Worm (Caenorhabditis elegans): ENCODE measurements around the gene F22B3.10.
"Not testable (repeated sequence)": the region's sequence is repeated elsewhere in the genome, so short reads cannot be mapped to it uniquely, and the experiment has no call there.

The F22B3.10 gene

ce11 chrIV:11414920-11415319 is at the start of gene F22B3.10:
F22B3.10 (minus strand) TSS chrIV:11415020.
- TF ChIP-seq W03F9.2 (tag; optimal IDR thresholded peaks at IDR 0.05) (no peak), him-1 (tag; optimal IDR thresholded peaks at IDR 0.05) (no peak), dao-5 (tag; optimal IDR thresholded peaks at IDR 0.05) (no peak)

ce11 chrIV:11461335-11461734 is 46.5 kb upstream of the F22B3.10 start:
- TF ChIP-seq him-1 (tag; optimal IDR thresholded peaks at IDR 0.05) (no peak), W03F9.2 (tag; optimal IDR thresholded peaks at IDR 0.05) (no peak), dao-5 (tag; optimal IDR thresholded peaks at IDR 0.05) (no peak)

- no peak for TF ChIP-seq W03F9.2 (tag; optimal IDR thresholded peaks at IDR 0.05)
- TF ChIP-seq dao-5 (tag; optimal IDR thresholded peaks at IDR 0.05): no peak
- TF ChIP-seq him-1 (tag; optimal IDR thresholded peaks at IDR 0.05): no peak
These were observed 44.9 kb upstream of the F22B3.10 start, which contains the start of gene npr-3 for ce11 chrIV:11459684-11460083. npr-3 (plus strand) TSS chrIV:11459984.

- TF ChIP-seq W03F9.2 (tag; optimal IDR thresholded peaks at IDR 0.05) (no peak), dao-5 (tag; optimal IDR thresholded peaks at IDR 0.05) (no peak), him-1 (tag; optimal IDR thresholded peaks at IDR 0.05) (no peak)
These were observed 44.0 kb upstream of the F22B3.10 start for ce11 chrIV:11458700-11459263.

- TF ChIP-seq him-1 (tag; optimal IDR thresholded peaks at IDR 0.05) (no peak), dao-5 (tag; optimal IDR thresholded peaks at IDR 0.05) (no peak), W03F9.2 (tag; optimal IDR thresholded peaks at IDR 0.05) (no peak)
These were observed 41.0 kb upstream of the F22B3.10 start for ce11 chrIV:11455824-11456223.

ce11 chrIV:11452928-11453327 is 38.1 kb upstream of the F22B3.10 start:
- no peak for TF ChIP-seq W03F9.2 (tag; optimal IDR thresholded peaks at IDR 0.05)
- TF ChIP-seq him-1 (tag; optimal IDR thresholded peaks at IDR 0.05): no peak
- TF ChIP-seq dao-5 (tag; optimal IDR thresholded peaks at IDR 0.05): no peak

- TF ChIP-seq him-1 (tag; optimal IDR thresholded peaks at IDR 0.05): no peak
- TF ChIP-seq dao-5 (tag; optimal IDR thresholded peaks at IDR 0.05): no peak
- no peak for TF ChIP-seq W03F9.2 (tag; optimal IDR thresholded peaks at IDR 0.05)
These were observed 23.4 kb upstream of the F22B3.10 start for ce11 chrIV:11438255-11438654.

ce11 chrIV:11435761-11436160 is 20.9 kb upstream of the F22B3.10 start:
- TF ChIP-seq him-1 (tag; optimal IDR thresholded peaks at IDR 0.05) (no peak), dao-5 (tag; optimal IDR thresholded peaks at IDR 0.05) (no peak), W03F9.2 (tag; optimal IDR thresholded peaks at IDR 0.05) (no peak)

ce11 chrIV:11434575-11434974 is 19.8 kb upstream of the F22B3.10 start:
- TF ChIP-seq him-1 (tag; optimal IDR thresholded peaks at IDR 0.05) (no peak), W03F9.2 (tag; optimal IDR thresholded peaks at IDR 0.05) (no peak), dao-5 (tag; optimal IDR thresholded peaks at IDR 0.05) (no peak)

- TF ChIP-seq W03F9.2 (tag; optimal IDR thresholded peaks at IDR 0.05) (peak; percentile 46), him-1 (tag; optimal IDR thresholded peaks at IDR 0.05) (peak; percentile 26), dao-5 (tag; optimal IDR thresholded peaks at IDR 0.05) (no peak)
These were observed 18.9 kb upstream of the F22B3.10 start for ce11 chrIV:11433709-11434108.

- TF ChIP-seq him-1 (tag; optimal IDR thresholded peaks at IDR 0.05): no peak
- TF ChIP-seq W03F9.2 (tag; optimal IDR thresholded peaks at IDR 0.05): no peak
- no peak for TF ChIP-seq dao-5 (tag; optimal IDR thresholded peaks at IDR 0.05)
These were observed 16.6 kb upstream of the F22B3.10 start for ce11 chrIV:11431448-11431847.

ce11 chrIV:11425442-11425841 is 10.6 kb upstream of the F22B3.10 start, which contains the start of gene kin-4:
kin-4 (plus strand) TSS chrIV:11425742.
- no peak for TF ChIP-seq dao-5 (tag; optimal IDR thresholded peaks at IDR 0.05)
- TF ChIP-seq W03F9.2 (tag; optimal IDR thresholded peaks at IDR 0.05): no peak
- TF ChIP-seq him-1 (tag; optimal IDR thresholded peaks at IDR 0.05): no peak

- TF ChIP-seq W03F9.2 (tag; optimal IDR thresholded peaks at IDR 0.05) (no peak), dao-5 (tag; optimal IDR thresholded peaks at IDR 0.05) (no peak), him-1 (tag; optimal IDR thresholded peaks at IDR 0.05) (no peak)
These were observed 10.0 kb upstream of the F22B3.10 start, which contains the start of gene F22B3.8 for ce11 chrIV:11424830-11425229. F22B3.8 (minus strand) TSS chrIV:11424930.

- TF ChIP-seq W03F9.2 (tag; optimal IDR thresholded peaks at IDR 0.05) (no peak), dao-5 (tag; optimal IDR thresholded peaks at IDR 0.05) (no peak), him-1 (tag; optimal IDR thresholded peaks at IDR 0.05) (no peak)
These were observed 6.9 kb upstream of the F22B3.10 start, which contains the start of gene F22B3.7 for ce11 chrIV:11421696-11422095. F22B3.7 (minus strand) TSS chrIV:11421796.

ce11 chrIV:11416724-11417123 is 1.9 kb upstream of the F22B3.10 start, which contains the start of gene F22B3.5:
F22B3.5 (minus strand) TSS chrIV:11416824.
- not testable (repeated sequence) for TF ChIP-seq W03F9.2, dao-5, him-1 (tag; optimal IDR thresholded peaks at IDR 0.05)

Data from whole organism, L4/young adult.